Fruit fly (Drosophila melanogaster) whole organism, embryonic: ENCODE data around the gene nAChRalpha6.

Experiments
- Adf1 ChIP-seq: fragments of 200-800 bp; sonication (Bioruptor generic); IDR thresholded peaks from 2 replicates; pipeline ENCODE4 v1.3.6; 2022; ENCODE audit warnings: missing biosample characterization, missing genetic modification characterization
- Blimp-1 ChIP-seq: fragments of 200-800 bp; sonication (Bioruptor generic); optimal IDR thresholded peaks from 3 replicates; lab custom pipeline; 2018; ENCODE audit warnings: missing biosample characterization, missing genetic modification characterization, mild to moderate bottlenecking, moderate library complexity, missing genetic modification reagents
- BtbVII ChIP-seq: fragments of 200-800 bp; sonication (Bioruptor generic); optimal IDR thresholded peaks from 3 replicates; lab custom pipeline; 2017; ENCODE audit warnings: missing biosample characterization, mild to moderate bottlenecking, missing genetic modification characterization
- CG14710 ChIP-seq: fragments of 200-800 bp; sonication (Bioruptor generic); optimal IDR thresholded peaks from 3 replicates; lab custom pipeline; 2019; ENCODE audit warnings: missing biosample characterization, mild to moderate bottlenecking, missing genetic modification characterization, moderate library complexity
- CG15011 ChIP-seq: fragments of 200-800 bp; sonication (Bioruptor generic); optimal IDR thresholded peaks from 3 replicates; lab custom pipeline; 2018; ENCODE audit warnings: missing biosample characterization, mild to moderate bottlenecking, missing genetic modification characterization
- CG15073 ChIP-seq: fragments of 200-800 bp; sonication (Bioruptor generic); optimal IDR thresholded peaks from 2 replicates; lab custom pipeline; 2016; ENCODE audit warnings: missing biosample characterization, missing genetic modification characterization
- CG15514 ChIP-seq: fragments of 200-800 bp; sonication (Bioruptor generic); optimal IDR thresholded peaks from 3 replicates; lab custom pipeline; 2017; ENCODE audit warnings: missing biosample characterization, missing genetic modification characterization, mild to moderate bottlenecking, moderate library complexity, missing genetic modification reagents
- CG17612 ChIP-seq: fragments of 200-800 bp; sonication (Bioruptor generic); IDR thresholded peaks from 2 replicates; pipeline ENCODE4 v1.3.6; 2022; ENCODE audit warnings: missing biosample characterization, missing genetic modification characterization
- CG17912 ChIP-seq: fragments of 200-800 bp; sonication (Bioruptor generic); optimal IDR thresholded peaks from 2 replicates; lab custom pipeline; 2018; ENCODE audit warnings: missing biosample characterization, mild to moderate bottlenecking, missing genetic modification characterization
- CG2129 ChIP-seq: fragments of 200-800 bp; sonication (Bioruptor generic); IDR thresholded peaks from 2 replicates; pipeline ENCODE4 v1.3.6; 2022; ENCODE audit warnings: missing biosample characterization, missing genetic modification characterization; ENCODE audit not compliant: partially characterized antibody
- CG3995 ChIP-seq: fragments of 200-800 bp; sonication (Bioruptor generic); optimal IDR thresholded peaks from 3 replicates; lab custom pipeline; 2016; ENCODE audit warnings: missing biosample characterization, missing genetic modification characterization
- CG4328 ChIP-seq: fragments of 200-800 bp; sonication (Bioruptor generic); optimal IDR thresholded peaks from 3 replicates; lab custom pipeline; 2017; ENCODE audit warnings: missing biosample characterization, missing genetic modification reagents, missing genetic modification characterization
- CG5180 ChIP-seq: fragments of 200-800 bp; sonication (Bioruptor generic); optimal IDR thresholded peaks from 3 replicates; lab custom pipeline; 2017; ENCODE audit warnings: missing biosample characterization, missing genetic modification characterization, mild to moderate bottlenecking, moderate library complexity, missing genetic modification reagents
- CG6689 ChIP-seq: fragments of 200-800 bp; sonication (Bioruptor generic); IDR thresholded peaks from 2 replicates; pipeline ENCODE4 v1.3.6; 2022; ENCODE audit warnings: missing biosample characterization, missing genetic modification characterization
- CG7987 ChIP-seq: fragments of 200-800 bp; sonication (Bioruptor generic); optimal IDR thresholded peaks from 2 replicates; lab custom pipeline; 2018; ENCODE audit warnings: missing biosample characterization, mild to moderate bottlenecking, missing genetic modification characterization, moderate library complexity
- CG8388 ChIP-seq: fragments of 200-800 bp; sonication (Bioruptor generic); optimal IDR thresholded peaks from 2 replicates; lab custom pipeline; 2019; ENCODE audit warnings: missing biosample characterization, mild to moderate bottlenecking, missing genetic modification characterization, moderate library complexity
- CG9727 ChIP-seq: fragments of 200-800 bp; sonication (Bioruptor generic); optimal IDR thresholded peaks from 3 replicates; lab custom pipeline; 2017; ENCODE audit warnings: missing biosample characterization, mild to moderate bottlenecking, missing genetic modification characterization
- CG9797 ChIP-seq: fragments of 200-800 bp; sonication (Bioruptor generic); optimal IDR thresholded peaks from 3 replicates; lab custom pipeline; 2018; ENCODE audit warnings: missing biosample characterization, mild to moderate bottlenecking, missing genetic modification characterization
- CG9817 ChIP-seq: fragments of 200-800 bp; sonication (Bioruptor generic); optimal IDR thresholded peaks from 2 replicates; lab custom pipeline; 2018; ENCODE audit warnings: missing biosample characterization, mild to moderate bottlenecking, missing genetic modification characterization, moderate library complexity
- CHES-1-like ChIP-seq: fragments of 200-800 bp; sonication (Bioruptor generic); optimal IDR thresholded peaks from 2 replicates; lab custom pipeline; 2016; ENCODE audit warnings: missing biosample characterization, missing genetic modification characterization
- Camta ChIP-seq: fragments of 200-800 bp; sonication (Bioruptor generic); optimal IDR thresholded peaks from 2 replicates; lab custom pipeline; 2016; ENCODE audit warnings: missing biosample characterization, missing genetic modification characterization
- CrebB ChIP-seq: fragments of 200-800 bp; sonication (Bioruptor generic); optimal IDR thresholded peaks from 3 replicates; lab custom pipeline; 2018; ENCODE audit warnings: missing biosample characterization, mild to moderate bottlenecking, missing genetic modification characterization
- Deaf1 ChIP-seq: fragments of 200-800 bp; optimal IDR thresholded peaks from 3 replicates; lab custom pipeline; 2019; ENCODE audit warnings: missing biosample characterization, mild to moderate bottlenecking, missing genetic modification characterization, moderate library complexity
- Dip2 ChIP-seq: fragments of 200-800 bp; sonication (Bioruptor generic); IDR thresholded peaks from 2 replicates; pipeline ENCODE4 v1.3.6; 2022; ENCODE audit warnings: missing biosample characterization, missing genetic modification characterization
- Doc2 ChIP-seq: fragments of 200-800 bp; sonication (Bioruptor generic); IDR thresholded peaks from 2 replicates; pipeline ENCODE4 v1.3.6; 2022; ENCODE audit warnings: missing biosample characterization, missing genetic modification characterization
- Eip74EF ChIP-seq, 2 experiments: fragments of 200-800 bp in 1 of 2; fragments of >200 bp in 1 of 2; sonication (Bioruptor generic) in 1 of 2; optimal IDR thresholded peaks; 2 replicates each; lab custom pipeline; 2017 to 2019; ENCODE audit warnings: missing biosample characterization in 2 of 2, missing genetic modification characterization in 2 of 2, mild to moderate bottlenecking in 1 of 2, moderate library complexity in 1 of 2
- GATAe ChIP-seq: fragments of 200-800 bp; sonication (Bioruptor generic); conservative IDR thresholded peaks from 2 replicates; pipeline ENCODE4 v1.3.6; 2022; ENCODE audit warnings: missing biosample characterization, missing genetic modification characterization
- Hand ChIP-seq: fragments of 200-800 bp; sonication (Bioruptor generic); optimal IDR thresholded peaks from 2 replicates; lab custom pipeline; 2017; ENCODE audit warnings: mild to moderate bottlenecking, missing biosample characterization, missing genetic modification reagents, missing genetic modification characterization
- Myb ChIP-seq: fragments of 200-800 bp; sonication (Bioruptor generic); optimal IDR thresholded peaks from 2 replicates; lab custom pipeline; 2016; ENCODE audit warnings: missing biosample characterization, missing genetic modification characterization
- Stat92E ChIP-seq, 3 experiments: fragments of >200 bp in 2 of 3; fragments of 200-800 bp in 1 of 3; sonication (Bioruptor generic) in 1 of 3; optimal IDR thresholded peaks; 2 replicates each; lab custom pipeline; 2017 to 2019; ENCODE audit warnings: missing biosample characterization in 3 of 3, missing genetic modification characterization in 3 of 3, mild to moderate bottlenecking in 1 of 3, moderate library complexity in 1 of 3
- Taf1 ChIP-seq: fragments of 200-800 bp; sonication (Bioruptor generic); IDR thresholded peaks from 2 replicates; pipeline ENCODE4 v1.3.6; 2022; ENCODE audit warnings: missing biosample characterization, missing genetic modification characterization
- al ChIP-seq: fragments of 200-800 bp; sonication (Bioruptor generic); IDR thresholded peaks from 2 replicates; pipeline ENCODE4 v1.3.6; 2022; ENCODE audit warnings: missing biosample characterization, missing genetic modification characterization
- ap ChIP-seq: fragments of 200-800 bp; sonication (Bioruptor generic); IDR thresholded peaks from 2 replicates; pipeline ENCODE4 v1.3.6; 2022; ENCODE audit warnings: missing biosample characterization, missing genetic modification characterization
- ato ChIP-seq: fragments of 200-800 bp; sonication (Bioruptor generic); IDR thresholded peaks from 2 replicates; pipeline ENCODE4 v1.3.6; 2022; ENCODE audit warnings: missing biosample characterization, missing genetic modification characterization; ENCODE audit not compliant: partially characterized antibody
- cas ChIP-seq: fragments of 200-800 bp; sonication (Bioruptor generic); IDR thresholded peaks from 2 replicates; pipeline ENCODE4 v1.3.6; 2022; ENCODE audit warnings: missing biosample characterization, missing genetic modification characterization
- chinmo ChIP-seq: fragments of 200-800 bp; sonication (Bioruptor generic); IDR thresholded peaks from 4 replicates; pipeline ENCODE4 v1.3.6; 2022; ENCODE audit warnings: missing biosample characterization, missing genetic modification characterization; ENCODE audit not compliant: partially characterized antibody
- chn ChIP-seq: fragments of 200-800 bp; sonication (Bioruptor generic); optimal IDR thresholded peaks from 2 replicates; lab custom pipeline; 2016; ENCODE audit warnings: missing biosample characterization, missing genetic modification characterization
- dan ChIP-seq: fragments of 200-800 bp; sonication (Bioruptor generic); IDR thresholded peaks from 2 replicates; pipeline ENCODE4 v1.3.6; 2022; ENCODE audit warnings: missing biosample characterization, missing genetic modification characterization
- dm ChIP-seq: fragments of 200-800 bp; sonication (Bioruptor generic); optimal IDR thresholded peaks from 3 replicates; lab custom pipeline; 2016; ENCODE audit warnings: missing biosample characterization, missing genetic modification characterization
- knrl ChIP-seq: fragments of 200-800 bp; sonication (Bioruptor generic); IDR thresholded peaks from 3 replicates; pipeline ENCODE4 v1.3.6; 2022; ENCODE audit warnings: missing biosample characterization, missing genetic modification characterization; ENCODE audit not compliant: partially characterized antibody
- lilli ChIP-seq: fragments of 200-800 bp; sonication (Bioruptor generic); optimal IDR thresholded peaks from 3 replicates; lab custom pipeline; 2016; ENCODE audit warnings: missing biosample characterization, missing genetic modification characterization
- lmd ChIP-seq: fragments of 200-800 bp; sonication (Bioruptor generic); IDR thresholded peaks from 2 replicates; pipeline ENCODE4 v1.3.6; 2022; ENCODE audit warnings: missing biosample characterization, missing genetic modification characterization
- lola ChIP-seq, 3 experiments: fragments of >200 bp in 2 of 3; fragments of 200-800 bp in 1 of 3; sonication (Bioruptor generic) in 1 of 3; optimal IDR thresholded peaks; 2 replicates each; lab custom pipeline; 2017 to 2019; ENCODE audit warnings: missing biosample characterization in 3 of 3, missing genetic modification characterization in 3 of 3, mild to moderate bottlenecking in 1 of 3, moderate library complexity in 1 of 3
- otp ChIP-seq: fragments of 200-800 bp; sonication (Bioruptor generic); IDR thresholded peaks from 3 replicates; pipeline ENCODE4, ENCODE4 v1.3.6; 2022; ENCODE audit warnings: missing biosample characterization, missing genetic modification characterization
- repo ChIP-seq: fragments of 200-800 bp; sonication (Bioruptor generic); optimal IDR thresholded peaks from 2 replicates; lab custom pipeline; 2016; ENCODE audit warnings: missing biosample characterization, missing genetic modification characterization
- sim ChIP-seq: fragments of 200-800 bp; sonication (Bioruptor generic); IDR thresholded peaks from 2 replicates; pipeline ENCODE4 v1.3.6; 2022; ENCODE audit warnings: missing biosample characterization, missing genetic modification characterization
- sug ChIP-seq: fragments of 200-800 bp; optimal IDR thresholded peaks from 2 replicates; lab custom pipeline; 2019; ENCODE audit warnings: missing biosample characterization, mild to moderate bottlenecking, missing genetic modification characterization, moderate library complexity
- wor ChIP-seq: fragments of 200-800 bp; sonication (Bioruptor generic); IDR thresholded peaks from 2 replicates; pipeline ENCODE4 v1.3.6; 2022; ENCODE audit warnings: missing biosample characterization, missing genetic modification characterization
- zfh1 ChIP-seq: fragments of 200-800 bp; sonication (Bioruptor generic); IDR thresholded peaks from 3 replicates; pipeline ENCODE4 v1.3.6; 2022; ENCODE audit warnings: missing biosample characterization, missing genetic modification characterization
- zfh2 ChIP-seq: fragments of 200-800 bp; sonication (Bioruptor generic); optimal IDR thresholded peaks from 2 replicates; lab custom pipeline; 2016; ENCODE audit warnings: missing biosample characterization, missing genetic modification characterization

Gene nAChRalpha6

DNA sequence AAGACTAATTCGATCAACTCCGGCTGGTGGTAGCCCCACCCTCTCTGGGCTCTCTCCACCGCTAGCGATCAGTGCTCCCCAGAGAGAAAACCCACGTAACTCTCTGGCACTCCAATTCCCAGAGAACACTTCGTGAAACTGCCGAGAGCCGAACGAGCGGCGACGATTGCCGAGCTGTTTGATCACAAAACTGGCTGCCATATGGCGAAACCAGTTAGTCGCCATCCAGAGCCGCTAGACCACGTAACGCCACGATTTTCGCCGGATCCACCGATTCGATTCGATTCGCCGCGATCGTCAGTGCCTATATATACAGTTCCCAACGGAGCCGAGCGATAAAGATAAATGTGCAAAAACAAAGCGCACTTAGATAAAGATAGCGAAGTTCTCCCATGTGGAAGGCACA is 103.9 kb downstream of the nAChRalpha6 start, which contains the start of gene IP3K1 (continued):
- TF ChIP-seq lmd (peak; percentile 15; the same call in 1 of the 2 replicates), ap (GFP tag; lab: Robert Waterston, UW) (0 out of 2 replicates have a peak, but pooled peaks have one; percentile 8), lilli (GFP tag; lab: Kevin White, UChicago) (peak; percentile 16), Stat92E (GFP tag; optimal IDR thresholded peaks at IDR 0.05; lab: Kevin White, UChicago) (peak in 1 of 3 experiments; percentile 65), sug (tag; lab: Kevin White, UChicago) (peak; percentile 75), Dip2 (GFP tag; lab: Robert Waterston, UW) (no peak), dan (no peak), wor (GFP tag; lab: Robert Waterston, UW) (no peak), Taf1 (no peak; the same call in 1 of the 2 replicates), Myb (GFP tag; lab: Kevin White, UChicago) (peak; percentile 0), CG17912 (GFP tag; lab: Kevin White, UChicago) (peak; percentile 72), dm (GFP tag; lab: Kevin White, UChicago) (no peak), CG8388 (GFP tag; lab: Kevin White, UChicago) (peak; percentile 4), al (GFP tag; lab: Robert Waterston, UW) (no peak), Adf1 (GFP tag; lab: Robert Waterston, UW) (peak; percentile 45; the same call in 1 of the 2 replicates), CG14710 (tag; lab: Kevin White, UChicago) (no peak), zfh1 (GFP tag; lab: Robert Waterston, UW) (no peak), knrl (GFP tag; lab: Robert Waterston, UW) (no peak), CG9797 (GFP tag; lab: Kevin White, UChicago) (no peak), repo (GFP tag; lab: Kevin White, UChicago) (no peak), CG2129 (no peak), ato (peak; percentile 80), otp (GFP tag; lab: Robert Waterston, UW) (peak; percentile 57; the same call in 1 of the 3 replicates), Blimp-1 (GFP tag; lab: Kevin White, UChicago) (peak; percentile 8), Deaf1 (tag; lab: Kevin White, UChicago) (peak; percentile 100), CG4328 (GFP tag; lab: Kevin White, UChicago) (no peak), CG5180 (GFP tag; lab: Kevin White, UChicago) (no peak), CG3995 (GFP tag; lab: Kevin White, UChicago) (no peak), CG15073 (GFP tag; lab: Kevin White, UChicago) (no peak), sim (GFP tag; lab: Robert Waterston, UW) (no peak), cas (GFP tag; lab: Robert Waterston, UW) (no peak), lola (GFP tag; optimal IDR thresholded peaks at IDR 0.05; lab: Kevin White, UChicago) (no peak), CG17612 (GFP tag; lab: Robert Waterston, UW) (no peak), CrebB (tag; lab: Kevin White, UChicago) (peak; percentile 61), chinmo (GFP tag; lab: Robert Waterston, UW) (peak; percentile 96; the same call in 3 of the 4 replicates), CHES-1-like (GFP tag; lab: Kevin White, UChicago) (no peak), CG9727 (GFP tag; lab: Kevin White, UChicago) (no peak), chn (GFP tag; lab: Kevin White, UChicago) (no peak), CG15011 (no peak), Doc2 (GFP tag; lab: Robert Waterston, UW) (no peak), CG7987 (GFP tag; lab: Kevin White, UChicago) (peak; percentile 66), Hand (GFP tag; lab: Kevin White, UChicago) (peak; percentile 61), CG6689 (GFP tag; lab: Robert Waterston, UW) (no peak), Camta (GFP tag; lab: Kevin White, UChicago) (no peak), BtbVII (GFP tag; lab: Kevin White, UChicago) (peak; percentile 62), zfh2 (GFP tag; lab: Kevin White, UChicago) (no peak), CG15514 (GFP tag; lab: Kevin White, UChicago) (peak; percentile 63), Eip74EF (GFP tag; optimal IDR thresholded peaks at IDR 0.05; lab: Kevin White, UChicago) (peak in 1 of 2 experiments; percentile 61), GATAe (peak; percentile 37; the same call in 1 of the 2 replicates), CG9817 (tag; lab: Kevin White, UChicago) (no peak)
